Fruit fly (Drosophila melanogaster): ENCODE results near the gene fz.

DNA sequence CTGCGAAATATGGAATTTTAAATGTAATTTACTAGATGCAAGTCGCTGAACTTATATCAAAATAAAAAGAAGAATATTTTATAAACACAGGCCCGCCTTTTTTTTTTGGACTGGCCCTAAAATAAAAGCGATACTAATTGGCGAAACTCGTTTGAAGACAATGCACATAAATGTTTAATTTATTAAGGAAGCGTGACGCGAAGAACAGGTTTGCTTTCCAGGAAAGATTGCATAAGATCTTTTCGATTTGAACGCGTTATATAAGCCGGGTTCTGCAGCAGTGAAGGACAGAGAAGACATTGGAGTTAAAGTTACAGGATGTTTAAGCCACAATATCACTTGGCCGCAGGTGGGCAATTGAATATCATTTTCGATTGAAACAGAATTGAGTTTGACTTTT is 41.0 kb upstream of the fz start, which contains the start of gene CG7924:
- TF ChIP-seq Hr4 (GFP tag; optimal IDR thresholded peaks at IDR 0.05) (no peak), CG11902 (GFP tag; optimal IDR thresholded peaks at IDR 0.05) (no peak), CG32006 (GFP tag; optimal IDR thresholded peaks at IDR 0.05) (no peak), net (GFP tag; optimal IDR thresholded peaks at IDR 0.05) (no peak), OdsH (GFP tag; optimal IDR thresholded peaks at IDR 0.05) (no peak), Eip93F (GFP tag; optimal IDR thresholded peaks at IDR 0.05) (no peak), Blimp-1 (GFP tag; optimal IDR thresholded peaks at IDR 0.05) (no peak)

All from whole organism, prepupa.